Worm (Caenorhabditis elegans): ENCODE results near the gene ZC196.9.
"Not testable (repeated sequence)": the region's sequence is repeated elsewhere in the genome, so short reads cannot be mapped to it uniquely, and the experiment has no call there.

DNA sequence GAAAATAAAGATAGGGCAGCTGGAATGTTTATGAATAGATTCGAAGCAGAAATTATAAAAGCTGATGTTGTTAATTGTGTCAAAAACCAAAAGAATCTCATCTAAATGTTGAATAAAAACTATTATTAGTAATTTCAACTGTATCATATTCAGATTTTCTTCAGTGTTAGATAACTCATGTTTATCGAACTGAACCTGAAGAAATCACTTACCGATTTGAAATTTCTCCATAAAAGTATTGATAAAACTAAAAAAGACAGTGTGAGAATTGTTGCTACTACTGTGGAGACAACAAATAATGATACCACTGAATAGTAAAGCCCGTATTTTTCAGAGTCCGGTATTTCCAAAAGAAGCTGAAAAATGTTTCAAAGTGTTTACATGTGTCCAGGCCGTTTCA, 4.8 kb downstream of the ZC196.9 start, which contains the start of gene ZC196.8:
- not testable (repeated sequence) for TF ChIP-seq flt-1 (GFP tag; IDR thresholded peaks at IDR 0.05); ama-1 (optimal IDR thresholded peaks at IDR 0.05); hmg-4 (GFP tag; optimal IDR thresholded peaks at IDR 0.05); F13C5.2 (tag; optimal IDR thresholded peaks at IDR 0.05); ceh-36 (tag; optimal IDR thresholded peaks at IDR 0.05); aly-1 (tag; optimal IDR thresholded peaks at IDR 0.05); hnd-1 (tag; optimal IDR thresholded peaks at IDR 0.05); tbx-11 (GFP tag; IDR thresholded peaks at IDR 0.05); tra-4 (tag; optimal IDR thresholded peaks at IDR 0.05); pes-1 (GFP tag; IDR thresholded peaks at IDR 0.05); tbx-37 (GFP tag; conservative IDR thresholded peaks at IDR 0.05); scrt-1 (GFP tag; IDR thresholded peaks at IDR 0.05); ceh-13 (GFP tag; optimal IDR thresholded peaks at IDR 0.05); ets-7 (tag; optimal IDR thresholded peaks at IDR 0.05)

Measured in whole organism, early embryonic.